Worm (Caenorhabditis elegans) whole organism, L4/young adult: ENCODE data around the gene C13B4.1.

Source experiments
- W03F9.2 ChIP-seq: fragments of 150-350 bp; optimal IDR thresholded peaks from 2 replicates; lab custom pipeline; 2014; ENCODE audit warnings: missing biosample characterization, missing genetic modification characterization
- dao-5 ChIP-seq: sonication (generic microtip); optimal IDR thresholded peaks from 2 replicates; lab custom pipeline; 2016; ENCODE audit warnings: missing genotype, missing genetic modification characterization, moderate library complexity, missing compliant biosample characterization
- him-1 ChIP-seq: sonication (generic microtip); optimal IDR thresholded peaks from 2 replicates; lab custom pipeline; 2016; ENCODE audit warnings: missing genotype, missing genetic modification reagents, missing genetic modification characterization, missing compliant biosample characterization

DNA sequence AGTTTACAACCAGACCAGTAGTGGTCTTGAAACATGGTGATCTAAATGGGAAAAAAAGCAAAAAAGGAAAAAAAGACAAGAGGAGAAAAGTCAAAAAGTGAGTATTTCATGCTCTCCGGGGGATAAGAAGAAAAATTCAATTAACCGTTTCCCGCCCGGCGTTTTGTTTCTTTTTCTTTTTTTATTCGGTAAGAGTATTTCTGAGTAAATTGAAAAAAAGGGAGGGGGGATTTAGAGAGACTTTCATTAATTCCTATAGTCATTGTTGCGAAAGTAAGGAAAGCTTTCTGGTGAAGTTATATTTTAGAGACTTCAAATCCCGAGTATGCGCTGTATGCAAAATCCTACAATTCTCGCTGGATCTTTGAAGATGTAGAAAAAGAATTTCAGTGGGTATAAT is 51.7 kb downstream of the C13B4.1 start:
- TF ChIP-seq W03F9.2 (tag; lab: Kevin White, UChicago) (no peak), him-1 (no peak), dao-5 (tag; lab: Kevin White, UChicago) (no peak)
